Worm (Caenorhabditis elegans): ENCODE results near the gene K08E3.2.

Gene K08E3.2

ce11 chrIII:13729760-13730159, 18.7 kb downstream of the K08E3.2 start:
- TF ChIP-seq sox-4 (tag; optimal IDR thresholded peaks at IDR 0.05) (no peak), mab-9 (GFP tag; IDR thresholded peaks at IDR 0.05) (no peak), efl-1 (optimal IDR thresholded peaks at IDR 0.05) (no peak), efl-1 (GFP tag; optimal IDR thresholded peaks at IDR 0.05 in 1 of 2) (peak in 1 of 2 experiments; percentile 14)

- TF ChIP-seq nhr-90 (tag; optimal IDR thresholded peaks at IDR 0.05; ENCODE audit: poor library complexity) (peak; percentile 4), fkh-10 (GFP tag; optimal IDR thresholded peaks at IDR 0.05) (no peak), nhr-19 (GFP tag; conservative IDR thresholded peaks at IDR 0.05) (0 out of 2 replicates have a peak, but pooled peaks have one; percentile 15), vab-15 (tag; optimal IDR thresholded peaks at IDR 0.05) (no peak), fos-1 (tag; optimal IDR thresholded peaks at IDR 0.05) (no peak), mab-9 (GFP tag; IDR thresholded peaks at IDR 0.05) (peak; percentile 6; the same call in 1 of the 2 replicates), fkh-8 (tag; optimal IDR thresholded peaks at IDR 0.05) (peak; percentile 4), ceh-82 (tag; optimal IDR thresholded peaks at IDR 0.05) (no peak), F16B12.6 (tag; optimal IDR thresholded peaks at IDR 0.05) (no peak), ceh-90 (tag; optimal IDR thresholded peaks at IDR 0.05) (no peak), nhr-71 (tag; optimal IDR thresholded peaks at IDR 0.05) (peak; percentile 17), lin-13 (GFP tag; optimal IDR thresholded peaks at IDR 0.05) (no peak), alr-1 (tag; optimal IDR thresholded peaks at IDR 0.05; ENCODE audit: borderline replicate concordance) (no peak), C04F5.9 (tag; optimal IDR thresholded peaks at IDR 0.05) (no peak), jun-1 (tag; optimal IDR thresholded peaks at IDR 0.05) (no peak), irx-1 (tag; optimal IDR thresholded peaks at IDR 0.05) (no peak), nhr-85 (tag) (peak; percentile 29), nhr-77 (tag; optimal IDR thresholded peaks at IDR 0.05) (no peak), unc-62 (GFP tag; optimal IDR thresholded peaks at IDR 0.05) (no peak), lin-35 (GFP tag; optimal IDR thresholded peaks at IDR 0.05) (no peak), efl-1 (optimal IDR thresholded peaks at IDR 0.05) (no peak), efl-1 (GFP tag; optimal IDR thresholded peaks at IDR 0.05 in 1 of 2) (peak in 1 of 2 experiments; percentile 84)
Observed at ce11 chrIII:13724018-13724892, 24.2 kb downstream of the K08E3.2 start.

ce11 chrIII:13722387-13723122, 25.9 kb downstream of the K08E3.2 start:
- TF ChIP-seq aly-2 (tag; optimal IDR thresholded peaks at IDR 0.05) (no peak), efl-1 (optimal IDR thresholded peaks at IDR 0.05) (no peak), efl-1 (GFP tag; optimal IDR thresholded peaks at IDR 0.05 in 1 of 2) (peak in 1 of 2 experiments; percentile 83), nhr-85 (tag) (peak; percentile 50), fkh-4 (tag; optimal IDR thresholded peaks at IDR 0.05; ENCODE audit: borderline replicate concordance) (peak; percentile 46), egl-13 (tag; optimal IDR thresholded peaks at IDR 0.05) (no peak), dsc-1 (tag; optimal IDR thresholded peaks at IDR 0.05) (peak; percentile 87)

DNA sequence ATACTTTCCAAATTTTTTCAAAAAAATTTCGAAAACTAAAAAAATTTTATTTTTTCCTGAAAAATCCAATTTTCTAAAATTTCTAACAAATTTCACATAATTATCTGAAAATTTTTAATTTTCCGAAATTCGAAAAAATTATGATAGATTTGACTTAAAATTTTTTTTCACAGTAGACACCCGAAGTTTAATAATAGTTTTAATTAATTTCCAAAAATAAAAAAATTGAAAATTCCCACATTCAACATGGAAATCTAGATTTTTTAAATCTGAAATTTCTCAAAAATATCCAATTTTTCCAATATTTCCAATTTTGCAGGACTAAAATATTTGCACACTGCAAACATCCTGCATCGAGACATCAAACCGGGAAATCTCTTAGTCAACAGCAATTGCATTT, 26.5 kb downstream of the K08E3.2 start:
- no peak for TF ChIP-seq efl-1 (optimal IDR thresholded peaks at IDR 0.05)
- TF ChIP-seq efl-1 (GFP tag; optimal IDR thresholded peaks at IDR 0.05 in 1 of 2): peak in 1 of 2 experiments; percentile 6
- no peak for TF ChIP-seq blmp-1 (tag; optimal IDR thresholded peaks at IDR 0.05)
- TF ChIP-seq elt-2 (tag; optimal IDR thresholded peaks at IDR 0.05): no peak

- no peak for TF ChIP-seq lir-3 (tag; optimal IDR thresholded peaks at IDR 0.05; ENCODE audit: poor library complexity)
- TF ChIP-seq egl-27 (tag; optimal IDR thresholded peaks at IDR 0.05): no peak
- no peak for TF ChIP-seq Y116A8C.19 (tag; optimal IDR thresholded peaks at IDR 0.05; ENCODE audit: borderline replicate concordance)
- TF ChIP-seq ceh-8 (GFP tag; optimal IDR thresholded peaks at IDR 0.05): peak; percentile 18
- no peak for TF ChIP-seq nhr-12 (tag; optimal IDR thresholded peaks at IDR 0.05)
- no peak for TF ChIP-seq unc-30 (tag; optimal IDR thresholded peaks at IDR 0.05)
- TF ChIP-seq C04F5.9 (tag; optimal IDR thresholded peaks at IDR 0.05): no peak
- no peak for TF ChIP-seq hpl-2 (GFP tag; optimal IDR thresholded peaks at IDR 0.05)
- TF ChIP-seq ceh-82 (tag; optimal IDR thresholded peaks at IDR 0.05): no peak
- TF ChIP-seq vab-15 (tag; optimal IDR thresholded peaks at IDR 0.05): no peak
- TF ChIP-seq hlh-17 (GFP tag; optimal IDR thresholded peaks at IDR 0.05; ENCODE audit: borderline replicate concordance): no peak
- no peak for TF ChIP-seq nhr-28 (tag; optimal IDR thresholded peaks at IDR 0.05)
- TF ChIP-seq nhr-85 (tag): peak; percentile 71
- no peak for TF ChIP-seq nhr-47 (tag; optimal IDR thresholded peaks at IDR 0.05)
- TF ChIP-seq elt-2 (tag; optimal IDR thresholded peaks at IDR 0.05): no peak
- TF ChIP-seq nhr-11 (tag; optimal IDR thresholded peaks at IDR 0.05): no peak
- no peak for TF ChIP-seq nhr-237 (tag; optimal IDR thresholded peaks at IDR 0.05)
- TF ChIP-seq nhr-90 (tag; optimal IDR thresholded peaks at IDR 0.05; ENCODE audit: poor library complexity): peak; percentile 7
Observed at ce11 chrIII:13721066-13721465, 27.4 kb downstream of the K08E3.2 start.
